Worm (Caenorhabditis elegans) whole organism, L3 larva: ENCODE results near the gene K08F4.12.

ENCODE experiments used
- ama-1 ChIP-seq: fragments of 150-350 bp; optimal IDR thresholded peaks from 2 replicates; lab custom pipeline; 2018
- ceh-82 ChIP-seq: fragments of 150-350 bp; optimal IDR thresholded peaks from 2 replicates; lab custom pipeline; 2014; ENCODE audit warnings: missing biosample characterization, missing genetic modification characterization
- egl-27 ChIP-seq: sonication (generic microtip); optimal IDR thresholded peaks from 4 replicates; lab custom pipeline; 2017; ENCODE audit warnings: missing biosample characterization, missing genetic modification reagents, missing genetic modification characterization
- elt-3 ChIP-seq, 3 experiments: fragments of 150-350 bp in 1 of 3; sonication (generic microtip) in 2 of 3; optimal IDR thresholded peaks; 2 replicates in 2 of 3; 4 replicates in 1 of 3; lab custom pipeline; 2014 to 2017; ENCODE audit warnings: missing biosample characterization in 3 of 3, missing genetic modification characterization in 3 of 3
- jun-1 ChIP-seq: fragments of 150-350 bp; optimal IDR thresholded peaks from 2 replicates; lab custom pipeline; 2014; ENCODE audit warnings: missing biosample characterization, missing genetic modification reagents, missing genetic modification characterization
- lin-39 ChIP-seq: fragments of 150-350 bp; optimal IDR thresholded peaks from 2 replicates; lab custom pipeline; 2018; ENCODE audit warnings: missing biosample characterization, missing genetic modification reagents, missing genetic modification characterization
- nhr-12 ChIP-seq: fragments of 150-350 bp; optimal IDR thresholded peaks from 2 replicates; lab custom pipeline; 2014; ENCODE audit warnings: missing biosample characterization, missing genetic modification characterization
- nhr-237 ChIP-seq: fragments of 150-350 bp; optimal IDR thresholded peaks from 2 replicates; lab custom pipeline; 2014; ENCODE audit warnings: missing biosample characterization, missing genetic modification characterization
- nhr-28 ChIP-seq: fragments of 150-350 bp; optimal IDR thresholded peaks from 2 replicates; lab custom pipeline; 2014; ENCODE audit warnings: missing biosample characterization, missing genetic modification characterization
- pha-4 ChIP-seq: fragments of 150-350 bp; optimal IDR thresholded peaks from 2 replicates; lab custom pipeline; 2014; ENCODE audit warnings: missing biosample characterization, missing genetic modification reagents, missing genetic modification characterization
- skn-1 ChIP-seq: fragments of 150-350 bp; optimal IDR thresholded peaks from 2 replicates; lab custom pipeline; 2014; ENCODE audit warnings: missing biosample characterization, missing genetic modification characterization
- snpc-4 ChIP-seq: fragments of 150-350 bp; optimal IDR thresholded peaks from 2 replicates; lab custom pipeline; 2014; ENCODE audit warnings: missing biosample characterization, missing genetic modification characterization
- unc-39 ChIP-seq: sonication (generic microtip); optimal IDR thresholded peaks from 4 replicates; lab custom pipeline; 2017; ENCODE audit warnings: missing biosample characterization, missing genetic modification characterization

DNA sequence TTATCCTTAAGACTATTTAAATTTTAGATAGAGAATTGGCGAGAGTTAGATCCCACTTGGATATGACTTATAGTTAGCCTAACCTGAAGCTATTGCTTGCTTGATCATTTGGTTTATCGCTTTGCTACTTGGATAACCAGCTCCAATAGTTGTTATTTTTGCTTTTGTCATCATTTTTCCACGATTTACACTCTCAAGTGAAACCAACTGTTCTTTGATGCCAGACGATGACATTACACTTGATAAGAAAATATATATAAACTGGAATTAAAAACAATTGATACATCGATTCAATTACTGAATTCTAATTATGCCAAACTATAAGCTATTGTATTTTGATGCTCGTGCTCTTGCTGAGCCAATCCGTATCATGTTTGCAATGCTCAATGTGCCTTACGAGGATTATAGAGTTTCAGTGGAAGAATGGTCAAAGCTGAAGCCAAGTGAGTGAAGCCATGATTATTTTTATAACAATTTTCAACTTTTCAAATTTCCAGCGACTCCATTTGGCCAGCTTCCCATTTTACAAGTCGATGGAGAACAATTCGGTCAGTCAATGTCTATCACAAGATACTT lies 4.1 kb downstream of the K08F4.12 start, which contains the start of the genes gst-2, gst-4 and dhs-12:
- TF ChIP-seq lin-39 (tag; lab: Kevin White, UChicago): no peak
- no peak for TF ChIP-seq snpc-4
- no peak for TF ChIP-seq pha-4
- peak; percentile 43 for TF ChIP-seq skn-1 (tag; lab: Kevin White, UChicago)
- TF ChIP-seq nhr-28 (tag; lab: Kevin White, UChicago): no peak
- TF ChIP-seq ceh-82 (tag; lab: Kevin White, UChicago): no peak
- TF ChIP-seq ama-1 (lab: Kevin White, UChicago): no peak
- no peak for TF ChIP-seq elt-3 (tag; optimal IDR thresholded peaks at IDR 0.05; lab: Kevin White, UChicago)
- no peak for TF ChIP-seq unc-39 (tag; lab: Kevin White, UChicago)
- no peak for TF ChIP-seq nhr-237 (tag; lab: Kevin White, UChicago)
- no peak for TF ChIP-seq jun-1 (tag; lab: Kevin White, UChicago)
- no peak for TF ChIP-seq nhr-12 (tag; lab: Kevin White, UChicago)
- no peak for TF ChIP-seq egl-27 (tag; lab: Kevin White, UChicago)
